Worm (Caenorhabditis elegans) whole organism, L2 larva: ENCODE measurements around the gene math-31.
A peak's percentile ranks its signal among the peaks of the same experiment; 100 is the strongest.

Experiments used
- fos-1 ChIP-seq: fragments of 150-350 bp; optimal IDR thresholded peaks from 2 replicates; lab custom pipeline; 2014; ENCODE audit warnings: missing biosample characterization, missing genetic modification characterization
- unc-39 ChIP-seq: fragments of 150-350 bp; optimal IDR thresholded peaks from 2 replicates; lab custom pipeline; 2014; ENCODE audit warnings: missing biosample characterization, missing genetic modification characterization

- TF ChIP-seq fos-1 (tag; lab: Kevin White, UChicago) (peak; percentile 9), unc-39 (no peak)
Measured at ce11 chrII:1897936-1898335, 14.7 kb downstream of the math-31 start, which contains the start of gene C46F9.6.
